Worm (Caenorhabditis elegans): ENCODE results near the gene C24B9.3.

Gene C24B9.3

DNA sequence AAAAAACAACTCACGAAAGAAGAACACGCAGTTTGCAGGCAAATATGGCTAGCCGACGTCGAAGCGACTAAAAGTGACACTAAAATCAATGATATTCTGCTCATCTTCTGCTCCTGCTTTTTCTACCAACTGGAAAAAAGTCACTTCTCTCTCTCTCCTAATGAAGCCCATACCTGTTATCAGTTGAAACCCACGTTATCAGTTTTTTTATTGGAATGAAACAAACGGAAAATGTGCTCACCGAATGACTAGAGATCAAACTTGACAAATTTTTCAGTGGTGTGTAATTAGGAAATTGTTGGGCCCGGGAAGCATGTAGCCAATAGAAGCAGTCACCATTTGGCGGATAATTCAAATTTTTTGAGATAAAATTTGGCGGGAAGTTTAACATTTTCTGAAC lies at the start of gene C24B9.3:
C24B9.3 (minus strand) TSS at position 171 of the 400 bp plus-strand sequence.
- TF ChIP-seq nfya-1 (tag; optimal IDR thresholded peaks at IDR 0.05; ENCODE audit: insufficient read depth), result peak; percentile 14
- TF ChIP-seq elt-2 (tag; optimal IDR thresholded peaks at IDR 0.05), result peak; percentile 86
- no peak for TF ChIP-seq daf-12 (tag; optimal IDR thresholded peaks at IDR 0.05)
- no peak for TF ChIP-seq pha-4 (tag; optimal IDR thresholded peaks at IDR 0.05)
- peak; percentile 80 for TF ChIP-seq pqm-1 (tag; optimal IDR thresholded peaks at IDR 0.05)

DNA sequence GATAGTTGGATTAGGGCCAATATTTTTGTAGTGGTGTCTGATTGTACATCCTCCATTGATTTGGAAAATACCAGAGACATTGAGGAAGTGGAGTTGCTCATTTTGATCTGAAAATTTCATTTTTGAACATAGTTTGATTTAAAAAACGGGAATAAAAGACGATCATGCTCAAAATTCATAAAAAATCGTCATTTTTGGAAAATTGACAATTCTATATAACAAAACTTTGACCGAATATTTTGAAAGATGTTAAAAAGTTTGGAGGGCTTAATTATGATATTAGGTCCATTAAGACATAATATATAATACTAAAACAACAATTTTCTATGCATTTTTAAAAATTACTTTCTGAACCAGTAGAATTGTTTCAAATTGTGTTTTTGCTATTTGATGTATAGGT lies 48.1 kb upstream of the C24B9.3 start, which contains the start of gene srg-58:
srg-58 (minus strand) TSS at position 101 of the 400 bp plus-strand sequence.
- TF ChIP-seq aly-2 (tag; optimal IDR thresholded peaks at IDR 0.05), result no peak
- no peak for TF ChIP-seq egl-5 (tag; optimal IDR thresholded peaks at IDR 0.05)
- TF ChIP-seq mml-1 (tag; optimal IDR thresholded peaks at IDR 0.05), result no peak
- no peak for TF ChIP-seq ZK546.5 (tag; optimal IDR thresholded peaks at IDR 0.05)
- no peak for TF ChIP-seq nhr-237 (tag; optimal IDR thresholded peaks at IDR 0.05)
- no peak for TF ChIP-seq nhr-28 (tag; optimal IDR thresholded peaks at IDR 0.05)
- TF ChIP-seq R02D3.7 (tag; optimal IDR thresholded peaks at IDR 0.05), result no peak
- no peak for TF ChIP-seq nhr-25 (tag; optimal IDR thresholded peaks at IDR 0.05)
- TF ChIP-seq nhr-76 (tag; optimal IDR thresholded peaks at IDR 0.05), result no peak
- TF ChIP-seq nfya-1 (tag; optimal IDR thresholded peaks at IDR 0.05; ENCODE audit: insufficient read depth), result no peak

DNA sequence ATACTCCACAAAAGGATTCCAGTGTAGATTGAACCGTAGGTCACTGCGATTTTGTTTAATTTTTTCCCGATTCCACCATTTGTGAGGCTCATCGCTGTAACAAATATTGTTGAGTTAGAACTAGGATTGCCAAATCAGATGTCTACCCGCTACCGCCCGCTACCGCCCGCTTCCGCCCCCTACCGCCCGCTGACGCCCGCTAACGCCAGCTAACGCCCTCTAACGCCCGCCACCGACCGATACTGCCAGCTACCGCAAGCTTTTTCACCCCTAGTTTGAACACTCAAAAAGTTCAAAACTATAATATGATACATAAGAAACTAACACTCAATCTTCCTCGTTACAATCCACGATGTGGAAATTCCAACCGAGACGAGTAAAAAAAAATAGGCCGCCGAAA lies 47.0 kb upstream of the C24B9.3 start:
- no peak for TF ChIP-seq ceh-82 (tag; optimal IDR thresholded peaks at IDR 0.05)
- TF ChIP-seq nhr-237 (tag; optimal IDR thresholded peaks at IDR 0.05), result no peak
- no peak for TF ChIP-seq elt-3 (tag; optimal IDR thresholded peaks at IDR 0.05)
- no peak for TF ChIP-seq skn-1 (tag; optimal IDR thresholded peaks at IDR 0.05)
- no peak for TF ChIP-seq ZK546.5 (tag; optimal IDR thresholded peaks at IDR 0.05)
- no peak for TF ChIP-seq sea-2 (GFP tag; optimal IDR thresholded peaks at IDR 0.05)
- no peak for TF ChIP-seq fos-1 (tag; optimal IDR thresholded peaks at IDR 0.05)
- no peak for TF ChIP-seq elt-1 (tag; optimal IDR thresholded peaks at IDR 0.05)
- no peak for TF ChIP-seq nhr-43 (tag; optimal IDR thresholded peaks at IDR 0.05; ENCODE audit: poor library complexity, severe bottlenecking)
- no peak for TF ChIP-seq nhr-77 (tag; optimal IDR thresholded peaks at IDR 0.05)
- TF ChIP-seq ama-1 (optimal IDR thresholded peaks at IDR 0.05), result no peak
- no peak for TF ChIP-seq nhr-12 (tag; optimal IDR thresholded peaks at IDR 0.05)
- no peak for TF ChIP-seq nhr-67 (tag; optimal IDR thresholded peaks at IDR 0.05)

DNA sequence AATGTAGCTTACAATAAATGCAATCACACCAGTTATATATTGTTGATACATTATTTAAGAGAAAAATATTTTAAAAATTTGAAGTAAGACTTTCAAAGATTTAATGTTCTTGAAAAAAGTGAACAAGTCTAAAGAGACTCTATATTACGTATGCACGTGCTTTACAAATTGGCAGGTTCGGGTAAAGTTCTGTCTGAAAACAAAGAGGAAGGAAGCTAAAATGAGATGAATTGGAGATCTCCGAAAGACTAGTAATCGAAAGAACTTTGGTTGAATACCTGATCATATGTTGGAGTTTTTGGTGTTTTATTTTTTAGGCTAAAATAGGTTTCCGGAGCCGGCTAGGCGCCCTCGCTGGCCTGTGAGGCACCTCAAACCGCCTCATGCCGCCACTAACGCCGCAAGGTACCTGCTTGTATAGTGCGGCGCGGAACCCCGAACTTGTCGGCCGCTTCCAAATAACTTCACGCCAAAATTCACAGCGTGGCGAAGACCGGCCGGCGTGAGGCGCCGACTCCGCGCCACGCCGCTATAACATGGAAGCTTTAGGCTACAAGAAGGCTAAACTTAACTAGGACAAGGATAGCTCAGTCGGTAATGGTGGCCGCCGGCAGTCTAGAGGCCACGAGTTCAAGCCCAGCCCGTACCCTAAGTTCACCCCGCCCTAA lies 46.0 kb upstream of the C24B9.3 start, which contains the start of gene srx-28:
srx-28 (minus strand) TSS at position 51 of the 668 bp plus-strand sequence.
- TF ChIP-seq nhr-237 (tag; optimal IDR thresholded peaks at IDR 0.05) (no peak), eor-1 (tag; optimal IDR thresholded peaks at IDR 0.05) (no peak), R02D3.7 (tag; optimal IDR thresholded peaks at IDR 0.05) (no peak), egl-27 (tag; optimal IDR thresholded peaks at IDR 0.05) (no peak), ztf-4 (tag; optimal IDR thresholded peaks at IDR 0.05) (no peak), nhr-23 (tag; optimal IDR thresholded peaks at IDR 0.05) (no peak), fkh-10 (GFP tag; optimal IDR thresholded peaks at IDR 0.05) (no peak), hmg-11 (tag; optimal IDR thresholded peaks at IDR 0.05) (no peak), nhr-28 (tag; optimal IDR thresholded peaks at IDR 0.05) (no peak), lsy-12 (tag; optimal IDR thresholded peaks at IDR 0.05) (no peak), tbx-2 (tag; optimal IDR thresholded peaks at IDR 0.05) (no peak), unc-39 (tag; optimal IDR thresholded peaks at IDR 0.05) (no peak), lin-15B (tag; optimal IDR thresholded peaks at IDR 0.05) (no peak)

DNA sequence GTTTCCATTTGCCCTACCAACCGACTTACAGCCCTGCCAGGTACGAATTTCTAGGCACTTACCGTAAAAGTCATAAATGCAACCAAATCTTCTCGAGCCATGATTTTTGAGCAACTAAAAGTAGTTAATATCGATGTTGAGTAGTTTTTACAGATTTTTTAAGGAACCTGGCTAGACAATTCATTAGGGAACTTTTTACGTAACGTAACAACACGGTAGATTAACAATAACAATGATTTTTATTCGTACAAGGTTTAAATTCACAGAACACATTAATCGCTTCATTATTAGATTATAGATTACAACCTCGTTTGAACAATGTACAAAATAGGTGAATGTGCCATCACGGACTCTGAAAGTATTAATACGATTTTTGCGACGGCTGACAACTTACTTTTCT lies 41.6 kb upstream of the C24B9.3 start, which contains the start of gene srx-26:
srx-26 (minus strand) TSS at position 101 of the 400 bp plus-strand sequence.
- TF ChIP-seq eor-1 (tag; optimal IDR thresholded peaks at IDR 0.05), result no peak
- TF ChIP-seq nhr-77 (tag; optimal IDR thresholded peaks at IDR 0.05), result no peak
- TF ChIP-seq nhr-11 (tag; optimal IDR thresholded peaks at IDR 0.05), result no peak
- TF ChIP-seq ceh-9 (tag; optimal IDR thresholded peaks at IDR 0.05), result no peak
- TF ChIP-seq elt-1 (tag; optimal IDR thresholded peaks at IDR 0.05), result no peak
- TF ChIP-seq nhr-237 (tag; optimal IDR thresholded peaks at IDR 0.05), result no peak
